Worm (Caenorhabditis elegans): ENCODE data around the gene arl-8.
A peak's percentile ranks its signal among the peaks of the same experiment; 100 is the strongest.

Gene arl-8

ce11 chrIV:14838095-14838494 lies 40.1 kb downstream of the arl-8 start (continued):
- TF ChIP-seq pros-1 (tag; optimal IDR thresholded peaks at IDR 0.05) (no peak), pat-9 (tag; optimal IDR thresholded peaks at IDR 0.05) (peak; percentile 79), F13H6.1 (tag; optimal IDR thresholded peaks at IDR 0.05) (peak; percentile 46), ceh-31 (tag; optimal IDR thresholded peaks at IDR 0.05) (peak; percentile 62), elt-2 (tag; optimal IDR thresholded peaks at IDR 0.05) (peak; percentile 70), odd-2 (tag; optimal IDR thresholded peaks at IDR 0.05) (no peak), hlh-15 (tag; optimal IDR thresholded peaks at IDR 0.05) (peak; percentile 30), fax-1 (tag; optimal IDR thresholded peaks at IDR 0.05) (peak; percentile 49), pha-2 (tag; optimal IDR thresholded peaks at IDR 0.05) (peak; percentile 13), ahr-1 (tag; optimal IDR thresholded peaks at IDR 0.05) (peak; percentile 29), fkh-10 (GFP tag; optimal IDR thresholded peaks at IDR 0.05) (no peak), tbx-2 (tag; optimal IDR thresholded peaks at IDR 0.05) (peak; percentile 76), lin-11 (tag; optimal IDR thresholded peaks at IDR 0.05) (peak; percentile 71), ceh-14 (tag; optimal IDR thresholded peaks at IDR 0.05) (peak; percentile 67), ceh-24 (tag; optimal IDR thresholded peaks at IDR 0.05) (no peak), syd-9 (tag; optimal IDR thresholded peaks at IDR 0.05) (peak; percentile 52), K09A11.1 (tag; optimal IDR thresholded peaks at IDR 0.05; ENCODE audit: insufficient read depth) (peak; percentile 22), fkh-6 (tag; optimal IDR thresholded peaks at IDR 0.05) (peak; percentile 50), ceh-2 (tag; optimal IDR thresholded peaks at IDR 0.05) (peak; percentile 55), ceh-48 (tag; optimal IDR thresholded peaks at IDR 0.05) (peak; percentile 82), ama-1 (optimal IDR thresholded peaks at IDR 0.05) (no peak), sox-2 (GFP tag; IDR thresholded peaks at IDR 0.05) (0 out of 2 replicates have a peak, but pooled peaks have one; percentile 55), zip-5 (tag; optimal IDR thresholded peaks at IDR 0.05) (peak; percentile 40), ets-4 (tag; optimal IDR thresholded peaks at IDR 0.05) (no peak), rnt-1 (tag; optimal IDR thresholded peaks at IDR 0.05) (peak; percentile 60), pha-4 (tag; optimal IDR thresholded peaks at IDR 0.05) (no peak), sox-4 (tag; optimal IDR thresholded peaks at IDR 0.05) (peak; percentile 72), ceh-18 (tag; optimal IDR thresholded peaks at IDR 0.05) (peak; percentile 50), ceh-45 (GFP tag; IDR thresholded peaks at IDR 0.05) (peak; percentile 75), hlh-13 (GFP tag; optimal IDR thresholded peaks at IDR 0.05) (peak; percentile 77), pqm-1 (tag; optimal IDR thresholded peaks at IDR 0.05) (peak; percentile 24), unc-86 (tag; optimal IDR thresholded peaks at IDR 0.05) (peak; percentile 69), nfya-1 (tag; optimal IDR thresholded peaks at IDR 0.05) (peak; percentile 34), nhr-11 (tag; optimal IDR thresholded peaks at IDR 0.05) (no peak), madf-2 (tag; optimal IDR thresholded peaks at IDR 0.05) (peak; percentile 30), ceh-19 (GFP tag; optimal IDR thresholded peaks at IDR 0.05) (peak; percentile 78), nhr-232 (tag; optimal IDR thresholded peaks at IDR 0.05) (peak; percentile 61), unc-55 (GFP tag; optimal IDR thresholded peaks at IDR 0.05) (no peak), che-1 (tag; optimal IDR thresholded peaks at IDR 0.05) (peak; percentile 80), K02D7.2 (tag; optimal IDR thresholded peaks at IDR 0.05) (peak; percentile 41), hlh-6 (tag; optimal IDR thresholded peaks at IDR 0.05) (no peak), ceh-22 (tag; optimal IDR thresholded peaks at IDR 0.05) (no peak), pax-1 (tag; optimal IDR thresholded peaks at IDR 0.05) (no peak), tbx-7 (tag; optimal IDR thresholded peaks at IDR 0.05) (no peak), C38D4.7 (GFP tag; optimal IDR thresholded peaks at IDR 0.05) (peak; percentile 70), npax-4 (tag; optimal IDR thresholded peaks at IDR 0.05) (peak; percentile 11), mec-3 (tag; optimal IDR thresholded peaks at IDR 0.05; ENCODE audit: borderline replicate concordance) (no peak), dve-1 (tag; optimal IDR thresholded peaks at IDR 0.05) (peak; percentile 43), C08G9.2 (tag; optimal IDR thresholded peaks at IDR 0.05) (peak; percentile 56), unc-3 (GFP tag; conservative IDR thresholded peaks at IDR 0.05) (peak; percentile 30; the same call in 1 of the 2 replicates), unc-3 (tag; optimal IDR thresholded peaks at IDR 0.05) (peak; percentile 56), pag-3 (tag; optimal IDR thresholded peaks at IDR 0.05; ENCODE audit: borderline replicate concordance) (no peak), hlh-30 (tag; optimal IDR thresholded peaks at IDR 0.05; ENCODE audit: insufficient read depth) (peak; percentile 14)

All from whole organism, late embryonic.